Worm (Caenorhabditis elegans) whole organism, L4 larva: ENCODE measurements around the gene T16H12.2.
A peak's percentile ranks its signal among the peaks of the same experiment; 100 is the strongest.
"Not testable (repeated sequence)": the region's sequence is repeated elsewhere in the genome, so short reads cannot be mapped to it uniquely, and the experiment has no call there.

Source experiments
- F10B5.3 ChIP-seq: sonication (generic microtip); optimal IDR thresholded peaks from 2 replicates; lab custom pipeline; 2016; ENCODE audit warnings: mild to moderate bottlenecking, missing genetic modification characterization, missing compliant biosample characterization
- F49E8.2 ChIP-seq: sonication (generic microtip); optimal IDR thresholded peaks from 2 replicates; lab custom pipeline; 2016; ENCODE audit warnings: missing compliant biosample characterization, mild to moderate bottlenecking, missing genetic modification characterization, borderline replicate concordance
- R02D3.7 ChIP-seq: fragments of 150-350 bp; sonication (generic microtip); optimal IDR thresholded peaks from 3 replicates; lab custom pipeline; 2014; ENCODE audit warnings: missing biosample characterization, missing genetic modification characterization
- T26A8.4 ChIP-seq: fragments of 200-800 bp; sonication (Bioruptor generic); IDR thresholded peaks from 2 replicates; pipeline ENCODE4 v1.3.6; 2022; ENCODE audit warnings: missing genetic modification characterization, missing compliant biosample characterization
- Y48G9A.11 ChIP-seq: fragments of 200-800 bp; sonication (Bioruptor generic); IDR thresholded peaks from 2 replicates; pipeline ENCODE4 v1.3.6; 2022; ENCODE audit warnings: missing genetic modification reagents, missing genetic modification characterization, missing compliant biosample characterization
- Y75B8A.6 ChIP-seq: fragments of 200-800 bp; sonication (Bioruptor generic); IDR thresholded peaks from 2 replicates; pipeline ENCODE4 v1.3.6; 2022; ENCODE audit warnings: missing genetic modification reagents, missing genetic modification characterization, missing compliant biosample characterization
- ZK337.2 ChIP-seq: fragments of 200-800 bp; sonication (Bioruptor generic); IDR thresholded peaks from 2 replicates; pipeline ENCODE4 v1.3.6; 2022; ENCODE audit warnings: missing genetic modification reagents, missing genetic modification characterization, missing compliant biosample characterization
- ZK546.5 ChIP-seq, 2 experiments: sonication (generic microtip); optimal IDR thresholded peaks; 2 replicates each; lab custom pipeline; 2017; ENCODE audit warnings: missing biosample characterization in 2 of 2, missing genetic modification characterization in 2 of 2
- aha-1 ChIP-seq: fragments of 150-350 bp; peaks from one replicate; lab custom pipeline; 2014; ENCODE audit warnings: missing biosample characterization, missing genetic modification characterization
- attf-4 ChIP-seq: sonication (generic microtip); optimal IDR thresholded peaks from 3 replicates; lab custom pipeline; 2017; ENCODE audit warnings: missing biosample characterization, missing genetic modification characterization
- ceh-20 ChIP-seq: fragments of 200-800 bp; sonication (Bioruptor generic); IDR thresholded peaks from 2 replicates; pipeline ENCODE4 v1.3.6; 2022; ENCODE audit warnings: missing genetic modification reagents, missing genetic modification characterization, missing compliant biosample characterization
- ceh-44 ChIP-seq: fragments of 200-800 bp; sonication (Bioruptor generic); IDR thresholded peaks from 2 replicates; pipeline ENCODE4 v1.3.6; 2022; ENCODE audit warnings: missing genetic modification reagents, missing genetic modification characterization, missing compliant biosample characterization
- ceh-62 ChIP-seq: sonication (generic microtip); optimal IDR thresholded peaks from 2 replicates; lab custom pipeline; 2017; ENCODE audit warnings: missing biosample characterization, missing genetic modification characterization
- daf-12 ChIP-seq: fragments of 150-350 bp; optimal IDR thresholded peaks from 2 replicates; lab custom pipeline; 2014; ENCODE audit warnings: missing biosample characterization, missing genetic modification reagents, missing genetic modification characterization
- daf-8 ChIP-seq: fragments of 200-800 bp; sonication (Bioruptor generic); IDR thresholded peaks from 2 replicates; pipeline ENCODE4 v1.3.6; 2022; ENCODE audit warnings: missing genetic modification characterization, missing compliant biosample characterization
- dmd-9 ChIP-seq: fragments of 200-800 bp; sonication (Bioruptor generic); IDR thresholded peaks from 2 replicates; pipeline ENCODE4 v1.3.6; 2022; ENCODE audit warnings: missing genetic modification reagents, missing genetic modification characterization, missing compliant biosample characterization
- dpl-1 ChIP-seq: fragments of 150-350 bp; optimal IDR thresholded peaks from 2 replicates; lab custom pipeline; 2014; ENCODE audit warnings: missing biosample characterization, missing genetic modification reagents, missing genetic modification characterization
- duxl-1 ChIP-seq: sonication (generic microtip); optimal IDR thresholded peaks from 2 replicates; lab custom pipeline; 2016; ENCODE audit warnings: mild to moderate bottlenecking, missing genetic modification characterization, moderate library complexity, missing compliant biosample characterization; ENCODE audit not compliant: poor library complexity
- fkh-10 ChIP-seq: fragments of 150-350 bp; optimal IDR thresholded peaks from 2 replicates; lab custom pipeline; 2014; ENCODE audit warnings: missing biosample characterization, missing genetic modification reagents, missing genetic modification characterization
- gei-8 ChIP-seq: fragments of 200-800 bp; sonication (Bioruptor generic); optimal IDR thresholded peaks from 2 replicates; lab custom pipeline; 2018; ENCODE audit warnings: mild to moderate bottlenecking, missing genetic modification characterization, missing compliant biosample characterization
- jun-1 ChIP-seq: fragments of 150-350 bp; optimal IDR thresholded peaks from 2 replicates; lab custom pipeline; 2014; ENCODE audit warnings: missing biosample characterization, missing genetic modification reagents, missing genetic modification characterization
- lin-1 ChIP-seq: fragments of 200-800 bp; sonication (Bioruptor generic); IDR thresholded peaks from 2 replicates; pipeline ENCODE4 v1.3.6; 2022; ENCODE audit warnings: missing genetic modification reagents, missing genetic modification characterization, missing compliant biosample characterization
- lin-13 ChIP-seq: fragments of 150-350 bp; optimal IDR thresholded peaks from 2 replicates; lab custom pipeline; 2014; ENCODE audit warnings: missing biosample characterization, missing genetic modification reagents, missing genetic modification characterization
- lin-29 ChIP-seq: fragments of 200-800 bp; sonication (Bioruptor generic); IDR thresholded peaks from 2 replicates; pipeline ENCODE4 v1.3.6; 2022; ENCODE audit warnings: missing genetic modification reagents, missing genetic modification characterization, missing compliant biosample characterization
- lin-39 ChIP-seq: fragments of 150-350 bp; optimal IDR thresholded peaks from 2 replicates; lab custom pipeline; 2014; ENCODE audit warnings: missing biosample characterization, missing genetic modification reagents, missing genetic modification characterization
- lsy-2 ChIP-seq, 2 experiments: fragments of 150-350 bp in 1 of 2; sonication (generic microtip) in 1 of 2; optimal IDR thresholded peaks; 2 replicates each; lab custom pipeline; 2014 to 2017; ENCODE audit warnings: missing biosample characterization in 2 of 2, missing genetic modification characterization in 2 of 2
- mdl-1 ChIP-seq, 2 experiments: fragments of 150-350 bp in 1 of 2; sonication (generic microtip) in 1 of 2; optimal IDR thresholded peaks; 2 replicates each; lab custom pipeline; 2014 to 2017; ENCODE audit warnings: missing biosample characterization in 2 of 2, missing genetic modification characterization in 2 of 2
- mes-2 ChIP-seq: sonication (generic microtip); optimal IDR thresholded peaks from 2 replicates; lab custom pipeline; 2016; ENCODE audit warnings: missing genotype, mild to moderate bottlenecking, missing genetic modification characterization, missing compliant biosample characterization; ENCODE audit not compliant: poor library complexity, severe bottlenecking
- nhr-11 ChIP-seq: fragments of 150-350 bp; optimal IDR thresholded peaks from 2 replicates; lab custom pipeline; 2014; ENCODE audit warnings: missing biosample characterization, missing genetic modification characterization
- nhr-48 ChIP-seq: sonication (generic microtip); optimal IDR thresholded peaks from 2 replicates; lab custom pipeline; 2016; ENCODE audit warnings: mild to moderate bottlenecking, missing genetic modification characterization, missing compliant biosample characterization
- nhr-77 ChIP-seq: fragments of 150-350 bp; optimal IDR thresholded peaks from 2 replicates; lab custom pipeline; 2014; ENCODE audit warnings: missing biosample characterization, missing genetic modification characterization
- pha-4 ChIP-seq, 2 experiments: fragments of 150-350 bp in 1 of 2; fragments of 200-800 bp in 1 of 2; sonication (Bioruptor generic) in 1 of 2; IDR thresholded peaks in 1 of 2; optimal IDR thresholded peaks in 1 of 2; 2 replicates each; pipeline versions ENCODE4 v1.3.6 to Lab custom; 2014 to 2022; ENCODE audit warnings: missing genetic modification characterization in 2 of 2, missing genetic modification reagents in 2 of 2, missing biosample characterization in 1 of 2, missing compliant biosample characterization in 1 of 2
- pqm-1 ChIP-seq: sonication (generic microtip); optimal IDR thresholded peaks from 2 replicates; lab custom pipeline; 2017; ENCODE audit warnings: missing biosample characterization, missing genetic modification characterization
- spr-1 ChIP-seq: sonication (generic microtip); optimal IDR thresholded peaks from 2 replicates; lab custom pipeline; 2016; ENCODE audit warnings: mild to moderate bottlenecking, missing genetic modification characterization, missing compliant biosample characterization
- tag-97 ChIP-seq: fragments of 200-800 bp; sonication (Bioruptor generic); IDR thresholded peaks from 2 replicates; pipeline ENCODE4 v1.3.6; 2022; ENCODE audit warnings: missing genetic modification characterization, missing compliant biosample characterization
- unc-62 ChIP-seq, 3 experiments: fragments of 150-350 bp in 1 of 3; sonication (generic microtip); optimal IDR thresholded peaks in 2 of 3; peaks in 1 of 3; 1 replicate in 1 of 3; 2 replicates in 2 of 3; lab custom pipeline; 2014 to 2017; ENCODE audit warnings: missing biosample characterization in 3 of 3, missing genetic modification characterization in 3 of 3, missing genetic modification reagents in 3 of 3, missing genotype in 1 of 3
- vab-7 ChIP-seq: fragments of 200-800 bp; sonication (Bioruptor generic); IDR thresholded peaks from 2 replicates; pipeline ENCODE4 v1.3.6; 2022; ENCODE audit warnings: missing genetic modification reagents, missing genetic modification characterization, missing compliant biosample characterization
- zip-11 ChIP-seq: fragments of 200-800 bp; sonication (Bioruptor generic); IDR thresholded peaks from 2 replicates; pipeline ENCODE4 v1.3.6; 2022; ENCODE audit warnings: missing genetic modification characterization, missing compliant biosample characterization
- ztf-7 ChIP-seq: fragments of 150-350 bp; optimal IDR thresholded peaks from 2 replicates; lab custom pipeline; 2014; ENCODE audit warnings: missing biosample characterization, missing genetic modification characterization

T16H12.2 gene

DNA sequence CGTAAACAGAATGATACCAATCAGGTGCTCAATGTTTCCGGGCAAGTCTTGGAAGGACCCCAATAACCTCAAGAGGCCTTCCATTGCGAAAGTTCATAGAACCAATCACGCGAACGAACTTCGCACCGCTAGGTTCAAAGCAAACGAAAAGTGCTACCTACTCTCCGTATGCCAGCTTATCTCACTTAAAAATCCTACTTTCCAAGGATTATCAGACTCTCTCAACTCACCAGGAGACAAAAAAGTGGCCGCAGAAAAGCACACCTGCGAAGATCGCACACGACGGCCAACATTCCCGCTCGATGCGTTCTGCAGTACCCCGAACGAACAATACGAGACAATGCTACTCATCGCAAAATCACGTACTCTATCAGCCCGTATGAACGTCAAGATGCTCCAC, 32.8 kb upstream of the T16H12.2 start, which contains the start of gene T16G12.12:
TSS of gene T16G12.12 (plus strand) at position 301 of the 400 bp plus-strand sequence.
- not testable (repeated sequence) for TF ChIP-seq attf-4 (tag; lab: Kevin White, UChicago); lsy-2 (tag; optimal IDR thresholded peaks at IDR 0.05; lab: Kevin White, UChicago); duxl-1 (tag; lab: Kevin White, UChicago)

- no peak for TF ChIP-seq ZK546.5 (tag; optimal IDR thresholded peaks at IDR 0.05; lab: Kevin White, UChicago)
- TF ChIP-seq ztf-7 (tag; lab: Kevin White, UChicago), result no peak
- TF ChIP-seq vab-7 (GFP tag; lab: Robert Waterston, UW), result no peak
- TF ChIP-seq nhr-77 (tag; lab: Kevin White, UChicago), result no peak
- TF ChIP-seq nhr-11 (tag; lab: Kevin White, UChicago), result no peak
- TF ChIP-seq lin-13 (GFP tag; lab: Kevin White, UChicago), result no peak
- no peak for TF ChIP-seq pqm-1 (tag; lab: Kevin White, UChicago)
- TF ChIP-seq daf-8 (GFP tag; lab: Robert Waterston, UW), result no peak
- no peak for TF ChIP-seq lin-39
- TF ChIP-seq fkh-10, result no peak
- no peak for TF ChIP-seq ceh-44 (GFP tag; lab: Robert Waterston, UW)
- TF ChIP-seq R02D3.7 (tag; lab: Kevin White, UChicago), result no peak
- no peak for TF ChIP-seq tag-97 (GFP tag; lab: Robert Waterston, UW)
- TF ChIP-seq zip-11, result no peak
- no peak for TF ChIP-seq dmd-9
- TF ChIP-seq F10B5.3 (tag; lab: Kevin White, UChicago), result no peak
- TF ChIP-seq, all 104 proteins: peak for 0
These were observed 30.1 kb upstream of the T16H12.2 start, which contains the start of gene T16G12.10 for ce11 chrIII:10056033-10056432. T16G12.10 (minus strand) TSS chrIII:10056133.

DNA sequence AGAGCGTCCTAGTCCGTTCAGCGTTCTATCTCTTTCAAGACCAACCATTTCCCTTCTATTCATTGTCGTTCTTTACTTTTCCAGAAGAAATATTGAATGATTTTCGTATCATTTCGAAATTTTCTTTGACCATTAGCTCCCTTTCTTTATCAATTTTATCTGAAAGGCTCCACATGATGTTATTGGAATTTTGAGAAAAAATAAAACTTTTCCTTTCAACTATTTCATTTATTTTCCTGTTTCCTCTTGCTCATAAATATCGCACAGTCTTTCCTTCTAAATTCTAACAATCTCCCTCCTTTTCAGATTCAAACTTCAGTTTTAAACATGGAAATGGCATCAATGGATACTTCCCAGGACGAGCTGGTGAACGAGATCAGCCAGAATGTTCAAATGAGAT, 28.6 kb upstream of the T16H12.2 start, which contains the start of gene T16G12.4:
TSS of gene T16G12.4 (plus strand) at position 301 of the 400 bp plus-strand sequence.
- TF ChIP-seq Y75B8A.6 (GFP tag; lab: Robert Waterston, UW) (no peak), lin-1 (GFP tag; lab: Robert Waterston, UW) (no peak), daf-12 (tag; lab: Kevin White, UChicago) (no peak), unc-62 (GFP tag; optimal IDR thresholded peaks at IDR 0.05 in 1 of 2; lab: Kevin White, UChicago) (peak in 1 of 2 experiments; percentile 11), unc-62 (tag; optimal IDR thresholded peaks at IDR 0.05; lab: Kevin White, UChicago) (no peak), jun-1 (tag; lab: Kevin White, UChicago) (no peak), spr-1 (tag; lab: Kevin White, UChicago) (no peak), daf-8 (GFP tag; lab: Robert Waterston, UW) (no peak)

ce11 chrIII:10059002-10059401, 27.1 kb upstream of the T16H12.2 start, which contains the start of gene T16G12.8:
T16G12.8 (plus strand) TSS chrIII:10059302.
- TF ChIP-seq dpl-1 (GFP tag; lab: Kevin White, UChicago), result no peak
- TF ChIP-seq mes-2, result no peak
- TF ChIP-seq fkh-10, result no peak
- no peak for TF ChIP-seq aha-1 (tag; lab: Kevin White, UChicago)

DNA sequence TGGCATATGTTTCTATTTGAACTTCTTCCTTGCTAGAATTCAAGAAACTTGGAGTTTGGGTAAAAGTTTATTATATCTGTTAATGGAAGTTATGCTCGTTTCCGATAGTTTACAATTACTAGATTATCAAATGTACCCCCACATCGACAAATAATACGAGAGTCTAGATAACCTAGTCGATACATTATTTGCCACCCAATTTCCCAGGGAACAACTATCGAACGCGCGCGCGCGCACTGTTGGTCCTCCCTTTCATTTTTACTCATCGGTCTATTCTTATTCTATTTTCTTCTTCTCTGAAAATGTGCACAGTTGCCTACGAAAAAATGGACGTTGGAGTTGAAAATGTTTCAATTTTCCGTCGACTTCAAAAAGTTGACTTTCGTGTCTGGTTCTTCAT, 25.5 kb upstream of the T16H12.2 start, which contains the start of gene T16G12.13:
TSS of gene T16G12.13 (plus strand) at position 293 of the 400 bp plus-strand sequence.
- TF ChIP-seq tag-97 (GFP tag; lab: Robert Waterston, UW) (no peak), T26A8.4 (GFP tag; lab: Robert Waterston, UW) (no peak), ceh-20 (GFP tag; lab: Robert Waterston, UW) (no peak), Y48G9A.11 (GFP tag; lab: Robert Waterston, UW) (no peak), pqm-1 (tag; lab: Kevin White, UChicago) (no peak), dpl-1 (GFP tag; lab: Kevin White, UChicago) (no peak), spr-1 (tag; lab: Kevin White, UChicago) (no peak), ZK337.2 (no peak), ceh-62 (no peak), mdl-1 (tag; optimal IDR thresholded peaks at IDR 0.05; lab: Kevin White, UChicago) (no peak), pha-4 (GFP tag; IDR thresholded peaks at IDR 0.05; lab: Robert Waterston, UW) (no peak), pha-4 (tag; optimal IDR thresholded peaks at IDR 0.05; lab: Kevin White, UChicago) (no peak), F49E8.2 (no peak), nhr-48 (tag; lab: Kevin White, UChicago) (no peak), fkh-10 (no peak), lin-29 (GFP tag; lab: Robert Waterston, UW) (no peak), gei-8 (GFP tag; lab: Kevin White, UChicago) (no peak)
